Fruit fly (Drosophila melanogaster): ENCODE data around the gene Setx.

dm6 chr3L:8097101-8097500 lies 40.2 kb downstream of the Setx start:
- TF ChIP-seq CG8478 (optimal IDR thresholded peaks at IDR 0.05), result no peak
- no peak for TF ChIP-seq CTCF (optimal IDR thresholded peaks at IDR 0.05)

Measured in S2 (cell line).